Fruit fly (Drosophila melanogaster): ENCODE measurements around the gene grk.

- TF ChIP-seq CG8478 (optimal IDR thresholded peaks at IDR 0.05), result no peak
- no peak for TF ChIP-seq EcR (GFP tag; optimal IDR thresholded peaks at IDR 0.05)
- no peak for TF ChIP-seq usp (GFP tag; optimal IDR thresholded peaks at IDR 0.05)
These were observed 3.8 kb upstream of the grk start, which contains the start of the genes D12 and Chrac-14 for dm6 chr2L:8437176-8437575.
